Fruit fly (Drosophila melanogaster) whole organism, embryonic: ENCODE measurements around the gene ND-49L.

Source experiments
- Aef1 ChIP-seq: fragments of 200-800 bp; sonication (Bioruptor generic); IDR thresholded peaks from 3 replicates; pipeline ENCODE4 v1.3.6; 2022; ENCODE audit warnings: missing biosample characterization, missing genetic modification characterization
- Atf-2 ChIP-seq: fragments of 200-800 bp; sonication (Bioruptor generic); optimal IDR thresholded peaks from 2 replicates; lab custom pipeline; 2016; ENCODE audit warnings: missing biosample characterization, missing genetic modification characterization
- B-H2 ChIP-seq: fragments of 200-800 bp; sonication (Bioruptor generic); optimal IDR thresholded peaks from 2 replicates; lab custom pipeline; 2018; ENCODE audit warnings: missing biosample characterization, mild to moderate bottlenecking, missing genetic modification characterization
- BEAF-32 ChIP-seq: fragments of 200-800 bp; sonication (Bioruptor generic); optimal IDR thresholded peaks from 3 replicates; lab custom pipeline; 2017; ENCODE audit warnings: missing biosample characterization, missing genetic modification characterization, mild to moderate bottlenecking, moderate library complexity, missing genetic modification reagents
- CG11247 ChIP-seq: fragments of 200-800 bp; sonication (Bioruptor generic); IDR thresholded peaks from 2 replicates; pipeline ENCODE4 v1.3.6; 2022; ENCODE audit warnings: missing biosample characterization, missing genetic modification characterization
- CG12071 ChIP-seq: fragments of 200-800 bp; sonication (Bioruptor generic); optimal IDR thresholded peaks from 3 replicates; lab custom pipeline; 2018; ENCODE audit warnings: missing biosample characterization, mild to moderate bottlenecking, missing genetic modification characterization
- CG12219 ChIP-seq: fragments of 200-800 bp; sonication (Bioruptor generic); optimal IDR thresholded peaks from 3 replicates; lab custom pipeline; 2018; ENCODE audit warnings: missing biosample characterization, mild to moderate bottlenecking, missing genetic modification characterization
- CG13296 ChIP-seq: fragments of 200-800 bp; sonication (Bioruptor generic); optimal IDR thresholded peaks from 3 replicates; lab custom pipeline; 2018; ENCODE audit warnings: missing biosample characterization, mild to moderate bottlenecking, missing genetic modification characterization
- CG13894 ChIP-seq: fragments of 200-800 bp; sonication (Bioruptor generic); optimal IDR thresholded peaks from 3 replicates; lab custom pipeline; 2018; ENCODE audit warnings: missing biosample characterization, mild to moderate bottlenecking, missing genetic modification characterization, moderate library complexity
- CG2678 ChIP-seq: fragments of 200-800 bp; sonication (Bioruptor generic); optimal IDR thresholded peaks from 3 replicates; lab custom pipeline; 2019; ENCODE audit warnings: missing biosample characterization, mild to moderate bottlenecking, missing genetic modification characterization, moderate library complexity
- CG30020 ChIP-seq: fragments of 200-800 bp; optimal IDR thresholded peaks from 2 replicates; lab custom pipeline; 2019; ENCODE audit warnings: missing biosample characterization, mild to moderate bottlenecking, missing genetic modification characterization, moderate library complexity
- CG31441 ChIP-seq: fragments of 200-800 bp; sonication (Bioruptor generic); IDR thresholded peaks from 2 replicates; pipeline ENCODE4 v1.3.6; 2022; ENCODE audit warnings: missing biosample characterization, missing genetic modification characterization
- CG32532 ChIP-seq: fragments of 200-800 bp; sonication (Bioruptor generic); IDR thresholded peaks from 2 replicates; pipeline ENCODE4 v1.3.6; 2022; ENCODE audit warnings: missing biosample characterization, missing genetic modification characterization
- CG3281 ChIP-seq: fragments of 200-800 bp; sonication (Bioruptor generic); optimal IDR thresholded peaks from 3 replicates; lab custom pipeline; 2017; ENCODE audit warnings: missing biosample characterization, mild to moderate bottlenecking, missing genetic modification characterization
- CG34376 ChIP-seq: fragments of 200-800 bp; sonication (Bioruptor generic); optimal IDR thresholded peaks from 2 replicates; lab custom pipeline; 2018; ENCODE audit warnings: missing biosample characterization, mild to moderate bottlenecking, missing genetic modification characterization
- CG4282 ChIP-seq: fragments of 200-800 bp; sonication (Bioruptor generic); optimal IDR thresholded peaks from 2 replicates; lab custom pipeline; 2016; ENCODE audit warnings: missing biosample characterization, missing genetic modification characterization
- CG7987 ChIP-seq: fragments of 200-800 bp; sonication (Bioruptor generic); optimal IDR thresholded peaks from 2 replicates; lab custom pipeline; 2018; ENCODE audit warnings: missing biosample characterization, mild to moderate bottlenecking, missing genetic modification characterization, moderate library complexity
- CG8290 ChIP-seq, 3 experiments: fragments of 200-800 bp; sonication (Bioruptor generic); optimal IDR thresholded peaks; 2 replicates each; lab custom pipeline; 2016 to 2019; ENCODE audit warnings: missing biosample characterization in 3 of 3, missing genetic modification characterization in 3 of 3, mild to moderate bottlenecking in 2 of 3, moderate library complexity in 1 of 3
- CG8388 ChIP-seq: fragments of 200-800 bp; sonication (Bioruptor generic); optimal IDR thresholded peaks from 2 replicates; lab custom pipeline; 2019; ENCODE audit warnings: missing biosample characterization, mild to moderate bottlenecking, missing genetic modification characterization, moderate library complexity
- CG9932 ChIP-seq: fragments of 200-800 bp; sonication (Bioruptor generic); IDR thresholded peaks from 2 replicates; pipeline ENCODE4 v1.3.6; 2022; ENCODE audit warnings: missing biosample characterization, missing genetic modification characterization
- D19B ChIP-seq: fragments of 200-800 bp; sonication (Bioruptor generic); optimal IDR thresholded peaks from 2 replicates; lab custom pipeline; 2017; ENCODE audit warnings: missing biosample characterization, mild to moderate bottlenecking, missing genetic modification characterization
- Drgx ChIP-seq: fragments of 200-800 bp; sonication (Bioruptor generic); IDR thresholded peaks from 2 replicates; pipeline ENCODE4 v1.3.6; 2022; ENCODE audit warnings: missing biosample characterization, missing genetic modification characterization
- Eip74EF ChIP-seq, 2 experiments: fragments of 200-800 bp in 1 of 2; fragments of >200 bp in 1 of 2; sonication (Bioruptor generic) in 1 of 2; optimal IDR thresholded peaks; 2 replicates each; lab custom pipeline; 2017 to 2019; ENCODE audit warnings: missing biosample characterization in 2 of 2, missing genetic modification characterization in 2 of 2, mild to moderate bottlenecking in 1 of 2, moderate library complexity in 1 of 2
- MTF-1 ChIP-seq: fragments of 200-800 bp; sonication (Bioruptor generic); optimal IDR thresholded peaks from 2 replicates; lab custom pipeline; 2018; ENCODE audit warnings: missing biosample characterization, mild to moderate bottlenecking, missing genetic modification characterization, borderline replicate concordance
- Oaz ChIP-seq: fragments of 200-800 bp; sonication (Bioruptor generic); IDR thresholded peaks from 2 replicates; pipeline ENCODE4 v1.3.6; 2022; ENCODE audit warnings: missing biosample characterization, missing genetic modification characterization
- Pdp1 ChIP-seq, 2 experiments: fragments of 200-800 bp; sonication (Bioruptor generic); optimal IDR thresholded peaks; 3 replicates each; lab custom pipeline; 2016; ENCODE audit warnings: missing biosample characterization in 2 of 2, missing genetic modification characterization in 2 of 2, mild to moderate bottlenecking in 1 of 2, moderate library complexity in 1 of 2
- Scr ChIP-seq: fragments of 200-800 bp; sonication (Bioruptor generic); IDR thresholded peaks from 2 replicates; pipeline ENCODE4 v1.3.6; 2022; ENCODE audit warnings: missing biosample characterization, missing genetic modification characterization; ENCODE audit not compliant: partially characterized antibody
- abd-A ChIP-seq: fragments of 200-800 bp; sonication (Bioruptor generic); optimal IDR thresholded peaks from 3 replicates; lab custom pipeline; 2019; ENCODE audit warnings: missing biosample characterization, mild to moderate bottlenecking, missing genetic modification characterization, moderate library complexity
- ato ChIP-seq: fragments of 200-800 bp; sonication (Bioruptor generic); IDR thresholded peaks from 2 replicates; pipeline ENCODE4 v1.3.6; 2022; ENCODE audit warnings: missing biosample characterization, missing genetic modification characterization; ENCODE audit not compliant: partially characterized antibody
- ci ChIP-seq: fragments of 200-800 bp; sonication (Bioruptor generic); IDR thresholded peaks from 3 replicates; pipeline ENCODE4 v1.3.6; 2022; ENCODE audit warnings: missing biosample characterization, missing genetic modification characterization
- crol ChIP-seq: fragments of 200-800 bp; sonication (Bioruptor generic); IDR thresholded peaks from 2 replicates; pipeline ENCODE4 v1.3.6; 2022; ENCODE audit warnings: missing biosample characterization, missing genetic modification characterization
- dpn ChIP-seq, 2 experiments: fragments of 200-800 bp; sonication (Bioruptor generic); optimal IDR thresholded peaks; 3 replicates each; lab custom pipeline; 2016; ENCODE audit warnings: missing biosample characterization in 2 of 2, missing genetic modification characterization in 2 of 2
- jigr1 ChIP-seq: fragments of 200-800 bp; sonication (Bioruptor generic); IDR thresholded peaks from 3 replicates; pipeline ENCODE4 v1.3.6; 2022; ENCODE audit warnings: missing biosample characterization, missing genetic modification characterization
- mirr ChIP-seq: fragments of 200-800 bp; sonication (Bioruptor generic); optimal IDR thresholded peaks from 3 replicates; lab custom pipeline; 2018; ENCODE audit warnings: missing biosample characterization, mild to moderate bottlenecking, missing genetic modification characterization
- phol ChIP-seq: fragments of 200-800 bp; sonication (Bioruptor generic); optimal IDR thresholded peaks from 3 replicates; lab custom pipeline; 2018; ENCODE audit warnings: missing biosample characterization, mild to moderate bottlenecking, missing genetic modification characterization, moderate library complexity
- ro ChIP-seq: fragments of 200-800 bp; sonication (Bioruptor generic); IDR thresholded peaks from 2 replicates; pipeline ENCODE4 v1.3.6; 2022; ENCODE audit warnings: missing biosample characterization, missing genetic modification characterization
- row ChIP-seq: fragments of 200-800 bp; sonication (Bioruptor generic); IDR thresholded peaks from 3 replicates; pipeline ENCODE4 v1.3.6; 2022; ENCODE audit warnings: missing biosample characterization, missing genetic modification characterization
- scrt ChIP-seq: fragments of 200-800 bp; sonication (Bioruptor generic); optimal IDR thresholded peaks from 2 replicates; lab custom pipeline; 2018; ENCODE audit warnings: missing biosample characterization, mild to moderate bottlenecking, missing genetic modification characterization, moderate library complexity
- sens ChIP-seq: fragments of 200-800 bp; sonication (Bioruptor generic); peaks from one replicate; lab custom pipeline; 2016; ENCODE audit warnings: missing biosample characterization, missing genetic modification characterization
- sob ChIP-seq: fragments of 200-800 bp; sonication (Bioruptor generic); IDR thresholded peaks from 2 replicates; pipeline ENCODE4 v1.3.6; 2022; ENCODE audit warnings: missing biosample characterization, missing genetic modification characterization
- sug ChIP-seq: fragments of 200-800 bp; optimal IDR thresholded peaks from 2 replicates; lab custom pipeline; 2019; ENCODE audit warnings: missing biosample characterization, mild to moderate bottlenecking, missing genetic modification characterization, moderate library complexity

Gene ND-49L

dm6 chr3R:25316016-25316415 is 42.1 kb upstream of the ND-49L start, which contains the start of gene CG10559 (continued):
- TF ChIP-seq CG8290 (GFP tag; optimal IDR thresholded peaks at IDR 0.05; lab: Kevin White, UChicago) (no peak), CG8290 (tag; optimal IDR thresholded peaks at IDR 0.05; lab: Kevin White, UChicago) (peak in 1 of 2 experiments; percentile 13), dpn (GFP tag; optimal IDR thresholded peaks at IDR 0.05; lab: Kevin White, UChicago) (no peak), sens (GFP tag; lab: Kevin White, UChicago) (peak; percentile 18), CG8388 (GFP tag; lab: Kevin White, UChicago) (no peak), sob (no peak)

- TF ChIP-seq CG11247 (GFP tag; lab: Robert Waterston, UW) (no peak), row (no peak), sob (no peak), B-H2 (GFP tag; lab: Kevin White, UChicago) (no peak), CG12219 (GFP tag; lab: Kevin White, UChicago) (no peak), crol (no peak)
Measured at dm6 chr3R:25318011-25318410, 40.1 kb upstream of the ND-49L start, which contains the start of gene CG10553. CG10553 (minus strand) TSS chr3R:25318111.

dm6 chr3R:25320051-25320705 is 37.9 kb upstream of the ND-49L start, which contains the start of gene CG10560:
CG10560 (minus strand) TSS chr3R:25320101.
- TF ChIP-seq ro (GFP tag; lab: Robert Waterston, UW): no peak
- peak; percentile 67 for TF ChIP-seq CG13894 (tag; lab: Kevin White, UChicago)
- TF ChIP-seq CG34376 (GFP tag; lab: Kevin White, UChicago): peak; percentile 3
- TF ChIP-seq CG12071 (GFP tag; lab: Kevin White, UChicago): peak; percentile 20
- no peak for TF ChIP-seq ato (GFP tag; lab: Robert Waterston, UW)
- no peak for TF ChIP-seq MTF-1 (GFP tag; lab: Kevin White, UChicago)
- TF ChIP-seq CG9932 (GFP tag; lab: Robert Waterston, UW): no peak
- TF ChIP-seq Drgx: no peak
- no peak for TF ChIP-seq CG4282 (GFP tag; lab: Kevin White, UChicago)
- TF ChIP-seq Oaz: no peak
- TF ChIP-seq abd-A: no peak
- no peak for TF ChIP-seq BEAF-32 (GFP tag; lab: Kevin White, UChicago)
- TF ChIP-seq CG32532 (GFP tag; lab: Robert Waterston, UW): no peak
- no peak for TF ChIP-seq CG7987 (GFP tag; lab: Kevin White, UChicago)
- TF ChIP-seq D19B: peak; percentile 86
- peak; percentile 30 for TF ChIP-seq mirr (GFP tag; lab: Kevin White, UChicago)
- TF ChIP-seq sug: peak; percentile 69
- no peak for TF ChIP-seq ci
- TF ChIP-seq CG30020: no peak
- TF ChIP-seq CG3281: peak; percentile 1
- peak; percentile 46 for TF ChIP-seq CG13296
- no peak for TF ChIP-seq scrt (GFP tag; lab: Kevin White, UChicago)
- TF ChIP-seq Scr (GFP tag; lab: Robert Waterston, UW): no peak
- peak in 1 of 2 experiments; percentile 7 for TF ChIP-seq Eip74EF (GFP tag; optimal IDR thresholded peaks at IDR 0.05; lab: Kevin White, UChicago)
- no peak for TF ChIP-seq CG31441
- TF ChIP-seq CG2678 (tag; lab: Kevin White, UChicago): peak; percentile 43
- TF ChIP-seq Aef1 (GFP tag; lab: Robert Waterston, UW): no peak
- no peak for TF ChIP-seq Atf-2 (GFP tag; lab: Kevin White, UChicago)
- TF ChIP-seq jigr1: no peak
- TF ChIP-seq Pdp1 (GFP tag; optimal IDR thresholded peaks at IDR 0.05; lab: Kevin White, UChicago): peak in 1 of 2 experiments; percentile 54
- no peak for TF ChIP-seq phol (tag; lab: Kevin White, UChicago)
